Fruit fly (Drosophila melanogaster): ENCODE data around the gene CG7168.

Gene CG7168

dm6 chr3R:18185385-18185784, 40.5 kb downstream of the CG7168 start, which contains the start of the genes Arp5 and CG7208 (continued):
- TF ChIP-seq Dbx (GFP tag; IDR thresholded peaks at IDR 0.05): peak; percentile 82
- TF ChIP-seq ftz-f1 (GFP tag; optimal IDR thresholded peaks at IDR 0.05): no peak
- TF ChIP-seq CG7963 (GFP tag; IDR thresholded peaks at IDR 0.05; ENCODE audit: partially characterized antibody): no peak
- TF ChIP-seq ranshi (GFP tag; IDR thresholded peaks at IDR 0.05): peak; percentile 57
- TF ChIP-seq Six4 (GFP tag; optimal IDR thresholded peaks at IDR 0.05): peak; percentile 40
- no peak for TF ChIP-seq ham (GFP tag; IDR thresholded peaks at IDR 0.05)
- TF ChIP-seq Dp (GFP tag; optimal IDR thresholded peaks at IDR 0.05): peak; percentile 37
- TF ChIP-seq chif (GFP tag; optimal IDR thresholded peaks at IDR 0.05): peak; percentile 40 to 61
- TF ChIP-seq Sry-δ (GFP tag; optimal IDR thresholded peaks at IDR 0.05): peak; percentile 32
- TF ChIP-seq chn (GFP tag; optimal IDR thresholded peaks at IDR 0.05): peak; percentile 56
- TF ChIP-seq Side (GFP tag; optimal IDR thresholded peaks at IDR 0.05): peak; percentile 38
- no peak for TF ChIP-seq CG31365 (tag; optimal IDR thresholded peaks at IDR 0.05)
- no peak for TF ChIP-seq jigr1 (GFP tag; IDR thresholded peaks at IDR 0.05)
- TF ChIP-seq Atf3 (GFP tag; optimal IDR thresholded peaks at IDR 0.05): peak; percentile 42
- TF ChIP-seq Aef1 (GFP tag; IDR thresholded peaks at IDR 0.05): peak; percentile 44
- peak; percentile 29 for TF ChIP-seq Spps (tag; optimal IDR thresholded peaks at IDR 0.05)
- TF ChIP-seq esg (GFP tag; conservative IDR thresholded peaks at IDR 0.05): peak; percentile 50
- TF ChIP-seq Awh (GFP tag; IDR thresholded peaks at IDR 0.05): no peak
- TF ChIP-seq nom (GFP tag; optimal IDR thresholded peaks at IDR 0.05): no peak
- peak; percentile 54 for TF ChIP-seq CG18011 (GFP tag; optimal IDR thresholded peaks at IDR 0.05)
- peak; percentile 67 for TF ChIP-seq CG17361 (GFP tag; IDR thresholded peaks at IDR 0.05)
- peak; percentile 36; the same call in 1 of the 2 replicates for TF ChIP-seq Ada2b (GFP tag; IDR thresholded peaks at IDR 0.05)
- peak; percentile 31 for TF ChIP-seq CG9609 (GFP tag; optimal IDR thresholded peaks at IDR 0.05)
- no peak for TF ChIP-seq CG15479 (GFP tag; optimal IDR thresholded peaks at IDR 0.05)
- no peak for TF ChIP-seq sqz (GFP tag; optimal IDR thresholded peaks at IDR 0.05)
- TF ChIP-seq Oli (tag; optimal IDR thresholded peaks at IDR 0.05): no peak
- TF ChIP-seq gfzf (GFP tag; optimal IDR thresholded peaks at IDR 0.05): peak; percentile 39
- TF ChIP-seq CG1647 (GFP tag; optimal IDR thresholded peaks at IDR 0.05): peak; percentile 51
- no peak for TF ChIP-seq inv (GFP tag; IDR thresholded peaks at IDR 0.05; ENCODE audit: partially characterized antibody)
- TF ChIP-seq slbo (GFP tag; IDR thresholded peaks at IDR 0.05): peak; percentile 85
- peak; percentile 30 for TF ChIP-seq CG16863 (GFP tag; optimal IDR thresholded peaks at IDR 0.05)
- no peak for TF ChIP-seq prd (optimal IDR thresholded peaks at IDR 0.05)
- peak; percentile 66 for TF ChIP-seq prd (GFP tag; IDR thresholded peaks at IDR 0.05)
- no peak for TF ChIP-seq br (optimal IDR thresholded peaks at IDR 0.05)
- peak; percentile 34 for TF ChIP-seq CG6765 (GFP tag; optimal IDR thresholded peaks at IDR 0.05)
- peak; percentile 56 for TF ChIP-seq lbe (GFP tag; optimal IDR thresholded peaks at IDR 0.05)
- 0 out of 3 replicates have a peak, but pooled peaks have one; percentile 36 for TF ChIP-seq CG7357 (GFP tag; IDR thresholded peaks at IDR 0.05)
- peak; percentile 5 for TF ChIP-seq salm (tag; optimal IDR thresholded peaks at IDR 0.05)
- peak; percentile 59 for TF ChIP-seq bab2 (GFP tag; optimal IDR thresholded peaks at IDR 0.05)
- TF ChIP-seq HLH4C (GFP tag; IDR thresholded peaks at IDR 0.05; ENCODE audit: partially characterized antibody): no peak
- no peak for TF ChIP-seq unpg (GFP tag; optimal IDR thresholded peaks at IDR 0.05)
- TF ChIP-seq dan (GFP tag; IDR thresholded peaks at IDR 0.05): no peak
- no peak for TF ChIP-seq CG8359 (GFP tag; optimal IDR thresholded peaks at IDR 0.05; ENCODE audit: borderline replicate concordance)
- TF ChIP-seq wek (GFP tag; optimal IDR thresholded peaks at IDR 0.05): no peak
- no peak for TF ChIP-seq grn (GFP tag; optimal IDR thresholded peaks at IDR 0.05)
- TF ChIP-seq CG7372 (GFP tag; IDR thresholded peaks at IDR 0.05): peak; percentile 66
- peak; percentile 59 for TF ChIP-seq CG13287 (GFP tag; IDR thresholded peaks at IDR 0.05; ENCODE audit: partially characterized antibody)
- peak; percentile 53 for TF ChIP-seq tap (tag; optimal IDR thresholded peaks at IDR 0.05)
- no peak for TF ChIP-seq CG11723 (GFP tag; optimal IDR thresholded peaks at IDR 0.05)
- TF ChIP-seq MESR4 (GFP tag; optimal IDR thresholded peaks at IDR 0.05): peak; percentile 37
- 0 out of 2 replicates have a peak, but pooled peaks have one; percentile 49 for TF ChIP-seq Drgx (GFP tag; IDR thresholded peaks at IDR 0.05)
- peak; percentile 50; the same call in 2 of the 4 replicates for TF ChIP-seq Gug (GFP tag; IDR thresholded peaks at IDR 0.05)

All from whole organism, embryonic.